Fruit fly (Drosophila melanogaster): ENCODE results near the gene Lcp65Ag2.
"Not testable (repeated sequence)": the region's sequence is repeated elsewhere in the genome, so short reads cannot be mapped to it uniquely, and the experiment has no call there.

Lcp65Ag2 gene

DNA sequence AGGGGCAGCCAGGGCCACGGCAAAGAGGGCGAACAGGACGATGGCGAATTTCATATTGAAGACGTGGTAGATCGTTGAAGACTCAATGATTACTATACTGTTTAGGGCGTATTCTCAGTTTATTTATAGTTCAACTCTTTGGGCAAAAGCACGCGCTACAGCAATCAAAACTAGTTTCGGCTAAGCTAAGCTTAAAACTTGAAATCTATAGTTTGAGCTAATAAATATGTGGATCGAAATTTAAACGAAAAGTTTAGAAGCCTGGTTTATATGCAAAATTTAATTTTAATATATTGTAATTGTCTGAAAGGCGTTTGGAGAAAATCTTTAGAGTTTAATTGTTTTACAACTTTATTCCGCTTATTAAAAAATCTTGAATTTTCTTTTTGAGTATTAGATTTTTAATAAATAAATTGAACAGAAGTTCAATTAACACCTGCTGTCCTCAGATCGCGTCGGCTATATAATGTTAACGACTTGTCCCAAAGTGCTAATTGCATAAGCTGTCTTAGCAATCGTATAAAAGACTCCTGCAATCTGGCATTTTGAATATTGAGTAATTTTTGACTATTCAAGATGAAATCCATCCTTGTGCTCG lies 17.5 kb upstream of the Lcp65Ag2 start, which contains the start of the genes Cpr65Ax2 and Lcp65Aa:
Cpr65Ax2 (minus strand) TSS at position 101 of the 598 bp plus-strand sequence.
Lcp65Aa (plus strand) TSS at position 548 of the 598 bp plus-strand sequence.
- not testable (repeated sequence) for TF ChIP-seq Dll, CG8478, pan (optimal IDR thresholded peaks at IDR 0.05)

dm6 chr3L:6149248-6149647 lies 15.9 kb upstream of the Lcp65Ag2 start, which contains the start of gene Lcp65Ab1:
TSS of gene Lcp65Ab1 (plus strand) at chr3L:6149548.
- TF ChIP-seq usp (GFP tag; optimal IDR thresholded peaks at IDR 0.05); CG8478 (optimal IDR thresholded peaks at IDR 0.05); EcR (GFP tag; optimal IDR thresholded peaks at IDR 0.05): not testable (repeated sequence)

DNA sequence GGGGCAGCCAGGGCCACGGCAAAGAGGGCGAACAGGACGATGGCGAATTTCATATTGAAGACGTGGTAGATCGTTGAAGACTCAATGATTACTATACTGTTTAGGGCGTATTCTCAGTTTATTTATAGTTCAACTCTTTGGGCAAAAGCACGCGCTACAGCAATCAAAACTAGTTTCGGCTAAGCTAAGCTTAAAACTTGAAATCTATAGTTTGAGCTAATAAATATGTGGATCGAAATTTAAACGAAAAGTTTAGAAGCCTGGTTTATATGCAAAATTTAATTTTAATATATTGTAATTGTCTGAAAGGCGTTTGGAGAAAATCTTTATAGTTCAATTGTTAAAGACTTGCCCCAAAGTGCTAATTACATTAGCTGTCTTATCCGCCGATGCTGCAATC lies 14.5 kb upstream of the Lcp65Ag2 start, which contains the start of gene Cpr65Ax1:
Cpr65Ax1 (minus strand) TSS at position 101 of the 400 bp plus-strand sequence.
- not testable (repeated sequence) for TF ChIP-seq Dll (optimal IDR thresholded peaks at IDR 0.05); EcR (GFP tag; optimal IDR thresholded peaks at IDR 0.05); pan (optimal IDR thresholded peaks at IDR 0.05)

dm6 chr3L:6146374-6146773 lies 13.0 kb upstream of the Lcp65Ag2 start, which contains the start of gene Lcp65Ab2:
TSS of gene Lcp65Ab2 (plus strand) at chr3L:6146674.
- not testable (repeated sequence) for TF ChIP-seq CG8478 (optimal IDR thresholded peaks at IDR 0.05); usp (GFP tag; optimal IDR thresholded peaks at IDR 0.05); pan (optimal IDR thresholded peaks at IDR 0.05)

- TF ChIP-seq usp (GFP tag; optimal IDR thresholded peaks at IDR 0.05) (no peak), CG8478 (optimal IDR thresholded peaks at IDR 0.05) (no peak), psq (optimal IDR thresholded peaks at IDR 0.05) (no peak), EcR (GFP tag; optimal IDR thresholded peaks at IDR 0.05) (no peak), pan (optimal IDR thresholded peaks at IDR 0.05) (no peak), Dll (optimal IDR thresholded peaks at IDR 0.05) (no peak)
These were observed 11.4 kb upstream of the Lcp65Ag2 start, which contains the start of gene Lcp65Ac for dm6 chr3L:6144769-6145220. TSS of gene Lcp65Ac (plus strand) at chr3L:6144819.

DNA sequence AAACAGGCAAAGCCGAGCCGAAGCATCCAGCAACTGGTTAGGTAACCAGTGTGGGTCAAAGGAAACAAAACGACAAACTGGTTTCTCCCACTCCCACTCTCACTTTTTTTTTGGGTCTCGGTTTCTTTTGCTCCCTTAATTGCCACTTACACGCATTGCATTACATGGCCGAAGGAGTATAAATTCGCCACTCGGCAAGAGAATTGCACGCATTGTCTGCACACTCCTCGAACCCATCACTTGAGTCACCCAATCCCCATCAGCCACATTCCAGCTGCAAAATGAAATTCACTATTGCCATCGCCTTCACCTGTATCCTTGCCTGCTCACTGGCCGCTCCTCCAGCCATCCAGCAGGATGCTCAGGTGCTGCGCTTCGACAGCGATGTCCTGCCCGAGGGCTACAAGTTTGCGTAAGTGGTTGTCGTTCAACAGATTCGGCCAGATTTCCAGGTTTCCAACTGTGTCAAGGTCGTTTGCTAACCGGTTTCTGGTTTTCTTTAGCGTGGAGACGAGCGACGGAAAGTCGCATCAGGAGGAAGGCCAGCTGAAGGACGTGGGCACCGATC lies 9.9 kb upstream of the Lcp65Ag2 start, which contains the start of gene Lcp65Ad:
Lcp65Ad (plus strand) TSS at position 208 of the 568 bp plus-strand sequence.
- TF ChIP-seq CG8478 (optimal IDR thresholded peaks at IDR 0.05) (no peak), Dll (optimal IDR thresholded peaks at IDR 0.05) (peak; percentile 37)

- TF ChIP-seq EcR (GFP tag; optimal IDR thresholded peaks at IDR 0.05) (no peak), psq (optimal IDR thresholded peaks at IDR 0.05) (no peak), Dll (optimal IDR thresholded peaks at IDR 0.05) (no peak), CG8478 (optimal IDR thresholded peaks at IDR 0.05) (no peak), pan (optimal IDR thresholded peaks at IDR 0.05) (no peak), usp (GFP tag; optimal IDR thresholded peaks at IDR 0.05) (no peak)
These were observed 8.9 kb upstream of the Lcp65Ag2 start, which contains the start of gene Cpr65Aw for dm6 chr3L:6142313-6142712. TSS of gene Cpr65Aw (minus strand) at chr3L:6142413.

DNA sequence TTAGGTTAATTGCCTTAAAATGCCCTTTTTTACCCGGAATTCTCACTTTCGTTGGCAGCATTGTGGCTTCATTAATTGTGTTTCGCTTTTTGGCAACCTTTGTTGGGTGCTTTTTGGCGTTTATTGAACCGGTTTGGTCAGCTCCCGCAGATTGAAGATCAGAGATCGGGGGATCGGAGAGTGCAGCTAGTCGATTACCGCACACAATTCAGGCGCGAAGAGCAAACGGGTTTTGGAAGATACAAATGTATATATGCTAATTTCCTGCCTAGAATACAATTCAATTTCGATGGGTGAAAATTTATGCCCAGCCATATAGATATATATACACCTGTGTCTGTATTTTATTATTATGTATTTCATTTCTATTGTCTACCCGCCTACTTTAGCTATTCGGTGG lies 8.1 kb upstream of the Lcp65Ag2 start:
- TF ChIP-seq CG8478 (optimal IDR thresholded peaks at IDR 0.05) (no peak), usp (GFP tag; optimal IDR thresholded peaks at IDR 0.05) (no peak), Dll (optimal IDR thresholded peaks at IDR 0.05) (no peak), psq (optimal IDR thresholded peaks at IDR 0.05) (no peak), EcR (GFP tag; optimal IDR thresholded peaks at IDR 0.05) (no peak), pan (optimal IDR thresholded peaks at IDR 0.05) (no peak)

dm6 chr3L:6140771-6141472 lies 7.5 kb upstream of the Lcp65Ag2 start:
- no peak for TF ChIP-seq usp (GFP tag; optimal IDR thresholded peaks at IDR 0.05)

dm6 chr3L:6139924-6140574 lies 6.7 kb upstream of the Lcp65Ag2 start, which contains the start of gene Cpr65Av:
TSS of gene Cpr65Av (minus strand) at chr3L:6139974.
- TF ChIP-seq Dll (optimal IDR thresholded peaks at IDR 0.05) (no peak), usp (GFP tag; optimal IDR thresholded peaks at IDR 0.05) (no peak), CG8478 (optimal IDR thresholded peaks at IDR 0.05) (no peak), EcR (GFP tag; optimal IDR thresholded peaks at IDR 0.05) (no peak), pan (optimal IDR thresholded peaks at IDR 0.05) (no peak)

- TF ChIP-seq psq (optimal IDR thresholded peaks at IDR 0.05) (no peak), Dll (optimal IDR thresholded peaks at IDR 0.05) (no peak), EcR (GFP tag; optimal IDR thresholded peaks at IDR 0.05) (no peak), CG8478 (optimal IDR thresholded peaks at IDR 0.05) (no peak), pan (optimal IDR thresholded peaks at IDR 0.05) (no peak), usp (GFP tag; optimal IDR thresholded peaks at IDR 0.05) (no peak)
These were observed 5.2 kb upstream of the Lcp65Ag2 start for dm6 chr3L:6138586-6138985.

dm6 chr3L:6138018-6138417 lies 4.6 kb upstream of the Lcp65Ag2 start, which contains the start of gene Lcp65Ae:
TSS of gene Lcp65Ae (minus strand) at chr3L:6138118.
- TF ChIP-seq EcR (GFP tag; optimal IDR thresholded peaks at IDR 0.05), result no peak
- no peak for TF ChIP-seq psq (optimal IDR thresholded peaks at IDR 0.05)
- TF ChIP-seq Dll (optimal IDR thresholded peaks at IDR 0.05), result no peak
- TF ChIP-seq pan (optimal IDR thresholded peaks at IDR 0.05), result no peak
- TF ChIP-seq CG8478 (optimal IDR thresholded peaks at IDR 0.05), result no peak
- TF ChIP-seq usp (GFP tag; optimal IDR thresholded peaks at IDR 0.05), result no peak

All from whole organism.